Worm (Caenorhabditis elegans) whole organism, L3 larva: ENCODE results near the gene F14D2.15.
A peak's percentile ranks its signal among the peaks of the same experiment; 100 is the strongest.

ENCODE experiments used
- R02D3.7 ChIP-seq: fragments of 150-350 bp; optimal IDR thresholded peaks from 2 replicates; lab custom pipeline; 2014; ENCODE audit warnings: missing biosample characterization, missing genetic modification characterization
- ZK546.5 ChIP-seq: sonication (generic microtip); optimal IDR thresholded peaks from 2 replicates; lab custom pipeline; 2017; ENCODE audit warnings: missing biosample characterization, missing genetic modification characterization
- ama-1 ChIP-seq: fragments of 150-350 bp; optimal IDR thresholded peaks from 2 replicates; lab custom pipeline; 2018
- ceh-28 ChIP-seq: fragments of 150-350 bp; optimal IDR thresholded peaks from 2 replicates; lab custom pipeline; 2014; ENCODE audit warnings: missing biosample characterization, missing genetic modification reagents, missing genetic modification characterization
- ceh-9 ChIP-seq: sonication (generic microtip); optimal IDR thresholded peaks from 2 replicates; lab custom pipeline; 2018; ENCODE audit warnings: missing biosample characterization, missing genetic modification characterization
- egl-27 ChIP-seq: sonication (generic microtip); optimal IDR thresholded peaks from 4 replicates; lab custom pipeline; 2017; ENCODE audit warnings: missing biosample characterization, missing genetic modification reagents, missing genetic modification characterization
- elt-1 ChIP-seq: fragments of 150-350 bp; optimal IDR thresholded peaks from 2 replicates; lab custom pipeline; 2014; ENCODE audit warnings: missing biosample characterization, missing genetic modification characterization
- elt-3 ChIP-seq, 3 experiments: fragments of 150-350 bp in 1 of 3; sonication (generic microtip) in 2 of 3; optimal IDR thresholded peaks; 2 replicates in 2 of 3; 4 replicates in 1 of 3; lab custom pipeline; 2014 to 2017; ENCODE audit warnings: missing biosample characterization in 3 of 3, missing genetic modification characterization in 3 of 3
- eor-1 ChIP-seq, 2 experiments: fragments of 150-350 bp; optimal IDR thresholded peaks; 2 replicates each; lab custom pipeline; 2014 to 2018; ENCODE audit warnings: missing biosample characterization in 2 of 2, missing genetic modification characterization in 2 of 2
- fos-1 ChIP-seq: fragments of 150-350 bp; optimal IDR thresholded peaks from 2 replicates; lab custom pipeline; 2014; ENCODE audit warnings: missing biosample characterization, missing genetic modification characterization
- hmg-11 ChIP-seq: sonication (generic microtip); optimal IDR thresholded peaks from 2 replicates; lab custom pipeline; 2016; ENCODE audit warnings: missing genetic modification characterization, missing compliant biosample characterization
- jun-1 ChIP-seq: fragments of 150-350 bp; optimal IDR thresholded peaks from 2 replicates; lab custom pipeline; 2014; ENCODE audit warnings: missing biosample characterization, missing genetic modification reagents, missing genetic modification characterization
- lin-39 ChIP-seq: fragments of 150-350 bp; optimal IDR thresholded peaks from 2 replicates; lab custom pipeline; 2018; ENCODE audit warnings: missing biosample characterization, missing genetic modification reagents, missing genetic modification characterization
- mml-1 ChIP-seq: fragments of 150-350 bp; sonication (generic microtip); optimal IDR thresholded peaks from 3 replicates; lab custom pipeline; 2014; ENCODE audit warnings: missing biosample characterization, missing genetic modification characterization
- nfya-1 ChIP-seq: sonication (generic microtip); optimal IDR thresholded peaks from 2 replicates; lab custom pipeline; 2017; ENCODE audit warnings: missing genetic modification characterization, mild to moderate bottlenecking, missing compliant biosample characterization, antibody characterized with exemption, moderate library complexity; ENCODE audit not compliant: insufficient read depth
- nhr-11 ChIP-seq: fragments of 150-350 bp; optimal IDR thresholded peaks from 2 replicates; lab custom pipeline; 2014; ENCODE audit warnings: missing biosample characterization, missing genetic modification characterization
- nhr-23 ChIP-seq: fragments of 150-350 bp; optimal IDR thresholded peaks from 2 replicates; lab custom pipeline; 2014; ENCODE audit warnings: missing biosample characterization, missing genetic modification reagents, missing genetic modification characterization
- nhr-28 ChIP-seq: fragments of 150-350 bp; optimal IDR thresholded peaks from 2 replicates; lab custom pipeline; 2014; ENCODE audit warnings: missing biosample characterization, missing genetic modification characterization
- nhr-67 ChIP-seq: fragments of 150-350 bp; optimal IDR thresholded peaks from 2 replicates; lab custom pipeline; 2014; ENCODE audit warnings: missing biosample characterization, missing genetic modification characterization
- nhr-76 ChIP-seq: fragments of 150-350 bp; sonication (generic microtip); optimal IDR thresholded peaks from 5 replicates; lab custom pipeline; 2014; ENCODE audit warnings: missing biosample characterization, missing genetic modification characterization
- pha-4 ChIP-seq: fragments of 150-350 bp; optimal IDR thresholded peaks from 2 replicates; lab custom pipeline; 2014; ENCODE audit warnings: missing biosample characterization, missing genetic modification reagents, missing genetic modification characterization
- pqm-1 ChIP-seq: fragments of 150-350 bp; optimal IDR thresholded peaks from 2 replicates; lab custom pipeline; 2017; ENCODE audit warnings: missing biosample characterization, missing genetic modification characterization, inconsistent platforms
- sea-2 ChIP-seq: fragments of 150-350 bp; sonication (generic microtip); optimal IDR thresholded peaks from 4 replicates; lab custom pipeline; 2014; ENCODE audit warnings: missing biosample characterization, missing genetic modification reagents, missing genetic modification characterization
- skn-1 ChIP-seq: fragments of 150-350 bp; optimal IDR thresholded peaks from 2 replicates; lab custom pipeline; 2014; ENCODE audit warnings: missing biosample characterization, missing genetic modification characterization
- snpc-4 ChIP-seq: fragments of 150-350 bp; optimal IDR thresholded peaks from 2 replicates; lab custom pipeline; 2014; ENCODE audit warnings: missing biosample characterization, missing genetic modification characterization
- tbx-2 ChIP-seq: sonication (generic microtip); optimal IDR thresholded peaks from 2 replicates; lab custom pipeline; 2016; ENCODE audit warnings: mild to moderate bottlenecking, missing genetic modification characterization, missing compliant biosample characterization
- unc-39 ChIP-seq: sonication (generic microtip); optimal IDR thresholded peaks from 4 replicates; lab custom pipeline; 2017; ENCODE audit warnings: missing biosample characterization, missing genetic modification characterization
- unc-62 ChIP-seq: fragments of 150-350 bp; sonication (generic microtip); optimal IDR thresholded peaks from 4 replicates; lab custom pipeline; 2014; ENCODE audit warnings: missing biosample characterization, missing genetic modification reagents, missing genetic modification characterization
- zag-1 ChIP-seq: fragments of 150-350 bp; optimal IDR thresholded peaks from 2 replicates; lab custom pipeline; 2014; ENCODE audit warnings: missing biosample characterization, missing genetic modification characterization

F14D2.15 gene

ce11 chrII:3376789-3377188 lies 33.2 kb upstream of the F14D2.15 start, which contains the start of gene bath-9:
bath-9 (plus strand) TSS chrII:3377089.
- TF ChIP-seq snpc-4 (tag; lab: Kevin White, UChicago) (no peak), sea-2 (no peak), elt-3 (tag; optimal IDR thresholded peaks at IDR 0.05; lab: Kevin White, UChicago) (no peak), lin-39 (tag; lab: Kevin White, UChicago) (no peak), nhr-11 (no peak), unc-39 (tag; lab: Kevin White, UChicago) (no peak), zag-1 (tag; lab: Kevin White, UChicago) (no peak), unc-62 (no peak), nhr-28 (tag; lab: Kevin White, UChicago) (no peak), ceh-28 (tag; lab: Kevin White, UChicago) (no peak), nhr-76 (tag; lab: Kevin White, UChicago) (no peak), egl-27 (tag; lab: Kevin White, UChicago) (no peak), fos-1 (tag; lab: Kevin White, UChicago) (no peak)

ce11 chrII:3375302-3375701 lies 31.7 kb upstream of the F14D2.15 start:
- TF ChIP-seq jun-1 (tag; lab: Kevin White, UChicago): no peak
- TF ChIP-seq sea-2: no peak
- TF ChIP-seq pha-4 (tag; lab: Kevin White, UChicago): no peak
- no peak for TF ChIP-seq ceh-9 (tag; lab: Kevin White, UChicago)
- TF ChIP-seq unc-39 (tag; lab: Kevin White, UChicago): no peak
- no peak for TF ChIP-seq nhr-76 (tag; lab: Kevin White, UChicago)
- TF ChIP-seq mml-1: no peak
- TF ChIP-seq zag-1 (tag; lab: Kevin White, UChicago): no peak
- TF ChIP-seq, all 47 proteins: peak for 0

ce11 chrII:3374779-3375178 lies 31.2 kb upstream of the F14D2.15 start, which contains the start of gene bath-10:
bath-10 (plus strand) TSS chrII:3375079.
- no peak for TF ChIP-seq fos-1 (tag; lab: Kevin White, UChicago)
- TF ChIP-seq ZK546.5 (tag; lab: Kevin White, UChicago): no peak
- TF ChIP-seq nhr-67 (tag; lab: Kevin White, UChicago): no peak
- TF ChIP-seq eor-1 (tag; optimal IDR thresholded peaks at IDR 0.05; lab: Kevin White, UChicago): no peak
- no peak for TF ChIP-seq jun-1 (tag; lab: Kevin White, UChicago)
- no peak for TF ChIP-seq pqm-1 (tag; lab: Kevin White, UChicago)
- TF ChIP-seq snpc-4 (tag; lab: Kevin White, UChicago): no peak

DNA sequence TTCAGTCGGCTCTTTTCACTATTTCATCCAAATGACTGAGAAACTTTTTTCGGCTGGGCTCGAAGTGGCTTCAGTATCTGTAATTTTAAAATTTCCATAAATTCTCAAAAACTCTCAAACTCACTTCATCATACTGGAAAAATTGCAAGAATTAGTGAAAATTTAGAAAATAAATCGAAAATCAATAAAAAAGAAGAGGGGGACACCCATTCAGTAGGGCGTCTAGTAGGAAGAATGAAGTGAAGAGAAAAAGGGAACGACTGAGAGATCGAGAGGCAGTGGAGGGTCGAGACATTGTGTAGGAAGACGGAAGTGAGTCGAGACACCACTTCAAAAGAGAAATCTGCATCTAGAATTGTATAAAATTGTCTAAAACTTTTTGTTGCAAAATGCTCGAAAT lies 30.3 kb upstream of the F14D2.15 start:
- TF ChIP-seq pqm-1 (tag; lab: Kevin White, UChicago) (no peak), elt-1 (no peak), ceh-28 (tag; lab: Kevin White, UChicago) (peak; percentile 6), sea-2 (peak; percentile 7)

ce11 chrII:3371010-3371409 lies 27.4 kb upstream of the F14D2.15 start, which contains the start of gene bath-23:
bath-23 (plus strand) TSS chrII:3371310.
- TF ChIP-seq nfya-1 (tag; lab: Kevin White, UChicago) (no peak), skn-1 (tag; lab: Kevin White, UChicago) (no peak), sea-2 (no peak), elt-1 (no peak), R02D3.7 (tag; lab: Kevin White, UChicago) (no peak), ama-1 (lab: Kevin White, UChicago) (no peak), nhr-23 (no peak)

DNA sequence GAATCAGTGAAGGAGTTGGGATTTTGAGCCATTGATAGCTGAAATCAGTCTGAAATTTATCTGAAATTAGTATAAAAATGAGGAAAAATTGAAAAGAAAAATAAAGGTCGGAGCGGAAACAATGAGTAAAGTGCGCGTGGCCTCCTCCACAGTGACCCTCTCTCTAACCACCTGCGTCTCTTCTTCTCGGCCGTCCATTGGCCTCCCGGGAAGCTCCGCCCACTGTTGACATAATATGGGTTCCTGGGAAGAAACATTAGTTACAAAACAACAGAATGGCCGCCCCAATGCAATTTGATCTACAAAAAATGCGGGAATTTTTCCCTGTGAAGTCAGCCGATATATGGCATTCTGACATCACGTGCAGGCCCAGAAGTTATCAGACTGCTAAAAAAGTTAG lies 26.4 kb upstream of the F14D2.15 start, which contains the start of gene Y49F6C.8:
Gene Y49F6C.8, minus strand, starts transcription at position 51 of the 400 bp plus-strand sequence.
- TF ChIP-seq hmg-11 (no peak), nfya-1 (tag; lab: Kevin White, UChicago) (peak; percentile 96)

ce11 chrII:3368097-3368496 lies 24.5 kb upstream of the F14D2.15 start, which contains the start of gene Y49F6C.7:
Y49F6C.7 (minus strand) TSS chrII:3368197.
- no peak for TF ChIP-seq tbx-2
- TF ChIP-seq nhr-67 (tag; lab: Kevin White, UChicago): no peak
